Worm (Caenorhabditis elegans): ENCODE measurements around the gene T11F9.1.
"Not testable (repeated sequence)": the region's sequence is repeated elsewhere in the genome, so short reads cannot be mapped to it uniquely, and the experiment has no call there.

T11F9.1 gene

ce11 chrV:11474399-11474798 is 15.0 kb downstream of the T11F9.1 start, which contains the start of gene nas-22:
TSS of gene nas-22 (plus strand) at chrV:11474699.
- TF ChIP-seq fkh-2 (tag; optimal IDR thresholded peaks at IDR 0.05) (no peak), nhr-28 (tag; optimal IDR thresholded peaks at IDR 0.05) (no peak), nhr-67 (tag; optimal IDR thresholded peaks at IDR 0.05) (no peak), nhr-11 (tag; optimal IDR thresholded peaks at IDR 0.05) (no peak), nfya-1 (tag; optimal IDR thresholded peaks at IDR 0.05; ENCODE audit: insufficient read depth) (no peak), ceh-82 (tag; optimal IDR thresholded peaks at IDR 0.05) (no peak), nhr-12 (tag; optimal IDR thresholded peaks at IDR 0.05) (no peak), jun-1 (tag; optimal IDR thresholded peaks at IDR 0.05) (no peak), mdl-1 (tag; optimal IDR thresholded peaks at IDR 0.05) (no peak), daf-12 (tag; optimal IDR thresholded peaks at IDR 0.05) (no peak), unc-62 (GFP tag; optimal IDR thresholded peaks at IDR 0.05) (no peak), nhr-77 (tag; optimal IDR thresholded peaks at IDR 0.05) (no peak), ztf-11 (tag; optimal IDR thresholded peaks at IDR 0.05) (no peak), lin-39 (tag; optimal IDR thresholded peaks at IDR 0.05) (no peak), unc-39 (tag; optimal IDR thresholded peaks at IDR 0.05) (no peak), pha-4 (tag; optimal IDR thresholded peaks at IDR 0.05) (no peak), lin-15B (tag; optimal IDR thresholded peaks at IDR 0.05) (no peak), ceh-16 (tag; optimal IDR thresholded peaks at IDR 0.05) (no peak), egl-27 (tag; optimal IDR thresholded peaks at IDR 0.05) (no peak), fos-1 (tag; optimal IDR thresholded peaks at IDR 0.05) (no peak)

ce11 chrV:11475638-11476037 is 16.3 kb downstream of the T11F9.1 start, which contains the start of gene T11F9.7:
TSS of gene T11F9.7 (plus strand) at chrV:11475938.
- TF ChIP-seq nhr-76, unc-39, nhr-23 (tag; optimal IDR thresholded peaks at IDR 0.05): not testable (repeated sequence)

- TF ChIP-seq nhr-43 (tag; optimal IDR thresholded peaks at IDR 0.05; ENCODE audit: poor library complexity, severe bottlenecking) (no peak), unc-62 (GFP tag; optimal IDR thresholded peaks at IDR 0.05) (no peak), ceh-9 (tag; optimal IDR thresholded peaks at IDR 0.05) (no peak), nhr-237 (tag; optimal IDR thresholded peaks at IDR 0.05) (no peak), nhr-11 (tag; optimal IDR thresholded peaks at IDR 0.05) (no peak), pqm-1 (tag; optimal IDR thresholded peaks at IDR 0.05) (no peak), lin-39 (tag; optimal IDR thresholded peaks at IDR 0.05) (no peak), lsy-12 (tag; optimal IDR thresholded peaks at IDR 0.05) (no peak), nhr-12 (tag; optimal IDR thresholded peaks at IDR 0.05) (no peak), nhr-28 (tag; optimal IDR thresholded peaks at IDR 0.05) (no peak), fkh-2 (tag; optimal IDR thresholded peaks at IDR 0.05) (no peak), aly-2 (tag; optimal IDR thresholded peaks at IDR 0.05) (no peak), jun-1 (tag; optimal IDR thresholded peaks at IDR 0.05) (no peak), ceh-82 (tag; optimal IDR thresholded peaks at IDR 0.05) (no peak), mdl-1 (tag; optimal IDR thresholded peaks at IDR 0.05) (no peak), elt-3 (tag; optimal IDR thresholded peaks at IDR 0.05) (no peak), hmg-11 (tag; optimal IDR thresholded peaks at IDR 0.05) (no peak), fkh-10 (GFP tag; optimal IDR thresholded peaks at IDR 0.05) (no peak)
Observed at ce11 chrV:11479406-11479805, 20.1 kb downstream of the T11F9.1 start, which contains the start of gene T11F9.22. TSS of gene T11F9.22 (plus strand) at chrV:11479706.

ce11 chrV:11480734-11481133 is 21.4 kb downstream of the T11F9.1 start, which contains the start of gene T11F9.14:
TSS of gene T11F9.14 (minus strand) at chrV:11480834.
- not testable (repeated sequence) for TF ChIP-seq lin-15B (tag; optimal IDR thresholded peaks at IDR 0.05); nfya-1 (tag; optimal IDR thresholded peaks at IDR 0.05; ENCODE audit: insufficient read depth); ceh-28 (tag; optimal IDR thresholded peaks at IDR 0.05)

ce11 chrV:11483580-11484092 is 24.3 kb downstream of the T11F9.1 start, which contains the start of gene col-157:
TSS of gene col-157 (plus strand) at chrV:11484042.
- not testable (repeated sequence) for TF ChIP-seq fos-1, nhr-77, mml-1 (tag; optimal IDR thresholded peaks at IDR 0.05)
